Worm (Caenorhabditis elegans) whole organism, L1 larva: ENCODE measurements around the gene F16G10.7.

Experiments
- blmp-1 ChIP-seq: fragments of 150-350 bp; optimal IDR thresholded peaks from 2 replicates; lab custom pipeline; 2014; ENCODE audit warnings: missing biosample characterization, missing genetic modification characterization
- elt-2 ChIP-seq: sonication (generic microtip); optimal IDR thresholded peaks from 2 replicates; lab custom pipeline; 2016; ENCODE audit warnings: missing genetic modification characterization, mild to moderate bottlenecking, inconsistent platforms, missing compliant biosample characterization, missing genetic modification reagents
- fkh-4 ChIP-seq: sonication (generic microtip); optimal IDR thresholded peaks from 2 replicates; lab custom pipeline; 2016; ENCODE audit warnings: missing compliant biosample characterization, missing genetic modification characterization, borderline replicate concordance
- lin-13 ChIP-seq: fragments of 150-350 bp; optimal IDR thresholded peaks from 2 replicates; lab custom pipeline; 2014; ENCODE audit warnings: missing biosample characterization, missing genetic modification reagents, missing genetic modification characterization
- nhr-76 ChIP-seq: sonication (generic microtip); optimal IDR thresholded peaks from 2 replicates; lab custom pipeline; 2017; ENCODE audit warnings: missing biosample characterization, missing genetic modification characterization
- pqm-1 ChIP-seq: sonication (generic microtip); optimal IDR thresholded peaks from 3 replicates; lab custom pipeline; 2017; ENCODE audit warnings: missing biosample characterization, missing genetic modification characterization
- rnt-1 ChIP-seq: sonication (generic microtip); optimal IDR thresholded peaks from 2 replicates; lab custom pipeline; 2016; ENCODE audit warnings: mild to moderate bottlenecking, missing genetic modification characterization, moderate library complexity, missing compliant biosample characterization

- no peak for TF ChIP-seq nhr-76
- no peak for TF ChIP-seq blmp-1 (tag; lab: Kevin White, UChicago)
- no peak for TF ChIP-seq pqm-1 (tag; lab: Kevin White, UChicago)
- TF ChIP-seq elt-2 (tag; lab: Kevin White, UChicago) = no peak
- no peak for TF ChIP-seq lin-13 (GFP tag; lab: Kevin White, UChicago)
- no peak for TF ChIP-seq rnt-1 (tag; lab: Kevin White, UChicago)
- TF ChIP-seq fkh-4 = no peak
These were observed 5.4 kb upstream of the F16G10.7 start, which contains the start of gene F16G10.9 for ce11 chrII:2385495-2385894.
